Worm (Caenorhabditis elegans) whole organism, mixed stage, embryonic: ENCODE results near the gene Y37A1A.4.

Source experiments
- M03D4.4 ChIP-seq: sonication (generic microtip); optimal IDR thresholded peaks from 2 replicates; lab custom pipeline; 2017; ENCODE audit warnings: mild to moderate bottlenecking, missing genetic modification characterization, missing compliant biosample characterization
- bed-3 ChIP-seq: fragments of 200-800 bp; sonication (Bioruptor generic); optimal IDR thresholded peaks from 3 replicates; lab custom pipeline; 2018; ENCODE audit warnings: mild to moderate bottlenecking, missing genetic modification characterization, moderate library complexity, missing compliant biosample characterization
- blmp-1 ChIP-seq: fragments of 150-350 bp; optimal IDR thresholded peaks from 2 replicates; lab custom pipeline; 2014; ENCODE audit warnings: missing biosample characterization, missing genetic modification characterization
- ceh-39 ChIP-seq: fragments of 150-350 bp; optimal IDR thresholded peaks from 2 replicates; lab custom pipeline; 2014; ENCODE audit warnings: missing biosample characterization, missing genetic modification characterization
- ceh-43 ChIP-seq: fragments of 200-800 bp; sonication (Bioruptor generic); optimal IDR thresholded peaks from 2 replicates; lab custom pipeline; 2018; ENCODE audit warnings: mild to moderate bottlenecking, missing genetic modification characterization, moderate library complexity, missing compliant biosample characterization
- ceh-83 ChIP-seq: fragments of 200-800 bp; sonication (Bioruptor generic); optimal IDR thresholded peaks from 2 replicates; lab custom pipeline; 2018; ENCODE audit warnings: mild to moderate bottlenecking, missing genetic modification characterization, missing compliant biosample characterization
- ces-1 ChIP-seq: fragments of 150-350 bp; optimal IDR thresholded peaks from 2 replicates; lab custom pipeline; 2014; ENCODE audit warnings: missing biosample characterization, missing genetic modification reagents, missing genetic modification characterization
- cnd-1 ChIP-seq: fragments of 200-800 bp; sonication (Bioruptor generic); optimal IDR thresholded peaks from 2 replicates; lab custom pipeline; 2018; ENCODE audit warnings: mild to moderate bottlenecking, missing genetic modification characterization, missing compliant biosample characterization
- drap-1 ChIP-seq: fragments of 200-800 bp; sonication (Bioruptor generic); optimal IDR thresholded peaks from 3 replicates; lab custom pipeline; 2018; ENCODE audit warnings: mild to moderate bottlenecking, missing genetic modification characterization, missing compliant biosample characterization
- elt-1 ChIP-seq: sonication (generic microtip); optimal IDR thresholded peaks from 2 replicates; lab custom pipeline; 2017; ENCODE audit warnings: missing genetic modification characterization, mild to moderate bottlenecking, missing compliant biosample characterization, antibody characterized with exemption, moderate library complexity, borderline replicate concordance; ENCODE audit not compliant: insufficient read depth
- elt-3 ChIP-seq: fragments of 150-350 bp; optimal IDR thresholded peaks from 2 replicates; lab custom pipeline; 2014; ENCODE audit warnings: missing biosample characterization, missing genetic modification characterization
- flh-1 ChIP-seq: fragments of 200-800 bp; sonication (Bioruptor generic); optimal IDR thresholded peaks from 2 replicates; lab custom pipeline; 2018; ENCODE audit warnings: mild to moderate bottlenecking, missing genetic modification characterization, moderate library complexity, missing compliant biosample characterization
- ham-2 ChIP-seq: fragments of 200-800 bp; sonication (Bioruptor generic); optimal IDR thresholded peaks from 2 replicates; lab custom pipeline; 2018; ENCODE audit warnings: mild to moderate bottlenecking, missing genetic modification characterization, missing compliant biosample characterization
- hlh-1 ChIP-seq: fragments of 150-350 bp; optimal IDR thresholded peaks from 2 replicates; lab custom pipeline; 2014; ENCODE audit warnings: missing biosample characterization, missing genetic modification reagents, missing genetic modification characterization
- lin-13 ChIP-seq: fragments of 150-350 bp; optimal IDR thresholded peaks from 2 replicates; lab custom pipeline; 2014; ENCODE audit warnings: missing biosample characterization, missing genetic modification characterization
- lin-32 ChIP-seq: fragments of 200-800 bp; sonication (Bioruptor generic); optimal IDR thresholded peaks from 2 replicates; lab custom pipeline; 2018; ENCODE audit warnings: mild to moderate bottlenecking, missing genetic modification characterization, missing compliant biosample characterization
- lsy-2 ChIP-seq: fragments of 150-350 bp; optimal IDR thresholded peaks from 2 replicates; lab custom pipeline; 2014; ENCODE audit warnings: missing biosample characterization, missing genetic modification characterization
- mab-5 ChIP-seq: fragments of 150-350 bp; optimal IDR thresholded peaks from 2 replicates; lab custom pipeline; 2014; ENCODE audit warnings: missing biosample characterization, missing genetic modification characterization
- mep-1 ChIP-seq: fragments of 150-350 bp; optimal IDR thresholded peaks from 2 replicates; lab custom pipeline; 2017; ENCODE audit warnings: missing biosample characterization, missing genetic modification reagents, missing genetic modification characterization, inconsistent platforms
- nhr-2 ChIP-seq: fragments of 150-350 bp; optimal IDR thresholded peaks from 2 replicates; lab custom pipeline; 2014; ENCODE audit warnings: missing biosample characterization, missing genetic modification characterization
- nhr-237 ChIP-seq: fragments of 150-350 bp; optimal IDR thresholded peaks from 2 replicates; lab custom pipeline; 2014; ENCODE audit warnings: missing biosample characterization, missing genetic modification characterization
- nhr-28 ChIP-seq: fragments of 150-350 bp; optimal IDR thresholded peaks from 2 replicates; lab custom pipeline; 2014; ENCODE audit warnings: missing biosample characterization, missing genetic modification characterization
- nhr-76 ChIP-seq: sonication (generic microtip); optimal IDR thresholded peaks from 2 replicates; lab custom pipeline; 2017; ENCODE audit warnings: missing biosample characterization, missing genetic modification characterization
- sem-2 ChIP-seq: fragments of 200-800 bp; sonication (Bioruptor generic); optimal IDR thresholded peaks from 2 replicates; lab custom pipeline; 2018; ENCODE audit warnings: mild to moderate bottlenecking, missing genetic modification characterization, missing compliant biosample characterization
- snpc-4 ChIP-seq: fragments of 150-350 bp; optimal IDR thresholded peaks from 2 replicates; lab custom pipeline; 2014; ENCODE audit warnings: missing biosample characterization, missing genetic modification characterization
- sptf-1 ChIP-seq: sonication (generic microtip); optimal IDR thresholded peaks from 2 replicates; lab custom pipeline; 2017; ENCODE audit warnings: mild to moderate bottlenecking, missing genetic modification characterization, moderate library complexity, missing compliant biosample characterization
- unc-120 ChIP-seq: sonication (generic microtip); optimal IDR thresholded peaks from 2 replicates; lab custom pipeline; 2017; ENCODE audit warnings: missing genetic modification characterization, missing compliant biosample characterization; ENCODE audit not compliant: poor library complexity, severe bottlenecking
- unc-39 ChIP-seq: fragments of 150-350 bp; optimal IDR thresholded peaks from 2 replicates; lab custom pipeline; 2014; ENCODE audit warnings: missing biosample characterization, missing genetic modification characterization
- unc-62 ChIP-seq: fragments of 150-350 bp; optimal IDR thresholded peaks from 2 replicates; lab custom pipeline; 2014; ENCODE audit warnings: missing biosample characterization, missing genetic modification reagents, missing genetic modification characterization
- zip-8 ChIP-seq: fragments of 150-350 bp; optimal IDR thresholded peaks from 2 replicates; lab custom pipeline; 2014; ENCODE audit warnings: missing biosample characterization, missing genetic modification characterization
- ztf-11 ChIP-seq: fragments of 150-350 bp; optimal IDR thresholded peaks from 2 replicates; lab custom pipeline; 2014; ENCODE audit warnings: missing biosample characterization, missing genetic modification characterization

Y37A1A.4 gene

ce11 chrIV:13893103-13893502, 41.1 kb upstream of the Y37A1A.4 start:
- TF ChIP-seq sem-2 (GFP tag; lab: Kevin White, UChicago) (peak; percentile 20), drap-1 (GFP tag; lab: Kevin White, UChicago) (no peak), lin-32 (GFP tag; lab: Kevin White, UChicago) (no peak), snpc-4 (tag; lab: Kevin White, UChicago) (no peak), flh-1 (GFP tag; lab: Kevin White, UChicago) (no peak), mep-1 (tag; lab: Kevin White, UChicago) (no peak), ceh-39 (tag; lab: Kevin White, UChicago) (no peak), elt-1 (no peak), zip-8 (tag; lab: Kevin White, UChicago) (no peak)

ce11 chrIV:13902774-13903173, 31.4 kb upstream of the Y37A1A.4 start, which contains the start of gene Y37A1A.3:
Gene Y37A1A.3, minus strand, starts transcription at chrIV:13902874.
- TF ChIP-seq bed-3 (no peak), nhr-28 (tag; lab: Kevin White, UChicago) (no peak), ztf-11 (tag; lab: Kevin White, UChicago) (no peak), sptf-1 (tag; lab: Kevin White, UChicago) (no peak), nhr-237 (tag; lab: Kevin White, UChicago) (no peak), elt-1 (no peak), lsy-2 (tag; lab: Kevin White, UChicago) (no peak), ces-1 (GFP tag; lab: Kevin White, UChicago) (no peak), nhr-76 (no peak), mab-5 (tag; lab: Kevin White, UChicago) (no peak), cnd-1 (no peak), drap-1 (GFP tag; lab: Kevin White, UChicago) (no peak), unc-39 (tag; lab: Kevin White, UChicago) (no peak), M03D4.4 (tag; lab: Kevin White, UChicago) (no peak), unc-120 (tag; lab: Kevin White, UChicago) (no peak), ham-2 (GFP tag; lab: Kevin White, UChicago) (no peak), lin-32 (GFP tag; lab: Kevin White, UChicago) (no peak), snpc-4 (tag; lab: Kevin White, UChicago) (no peak), unc-62 (no peak)

- TF ChIP-seq nhr-2: no peak
- TF ChIP-seq ztf-11 (tag; lab: Kevin White, UChicago): no peak
- TF ChIP-seq unc-120 (tag; lab: Kevin White, UChicago): no peak
- TF ChIP-seq sptf-1 (tag; lab: Kevin White, UChicago): no peak
- no peak for TF ChIP-seq hlh-1 (tag; lab: Kevin White, UChicago)
- no peak for TF ChIP-seq elt-3
- TF ChIP-seq snpc-4 (tag; lab: Kevin White, UChicago): no peak
- no peak for TF ChIP-seq ceh-43 (GFP tag; lab: Kevin White, UChicago)
- no peak for TF ChIP-seq nhr-76
- no peak for TF ChIP-seq ham-2 (GFP tag; lab: Kevin White, UChicago)
Measured at ce11 chrIV:13906369-13906768, 27.8 kb upstream of the Y37A1A.4 start.

- TF ChIP-seq cnd-1 (no peak), ceh-39 (tag; lab: Kevin White, UChicago) (no peak), ztf-11 (tag; lab: Kevin White, UChicago) (no peak), sptf-1 (tag; lab: Kevin White, UChicago) (no peak), lin-13 (no peak), mab-5 (tag; lab: Kevin White, UChicago) (no peak)
Measured at ce11 chrIV:13910931-13911330, 23.3 kb upstream of the Y37A1A.4 start.

ce11 chrIV:13912929-13913328, 21.3 kb upstream of the Y37A1A.4 start, which contains the start of gene Y37A1A.2:
Gene Y37A1A.2, minus strand, starts transcription at chrIV:13913029.
- no peak for TF ChIP-seq blmp-1
- no peak for TF ChIP-seq ham-2 (GFP tag; lab: Kevin White, UChicago)
- TF ChIP-seq nhr-76: no peak
- no peak for TF ChIP-seq ceh-83 (GFP tag; lab: Kevin White, UChicago)
